Fruit fly (Drosophila melanogaster) whole organism, wandering third instar larva: Measurements from ENCODE around the gene ast.

Source experiments
- Abd-B ChIP-seq: fragments of >200 bp; optimal IDR thresholded peaks from 2 replicates; lab custom pipeline; 2017; ENCODE audit warnings: missing biosample characterization, missing genetic modification characterization
- Hr78 ChIP-seq: fragments of >200 bp; optimal IDR thresholded peaks from 2 replicates; lab custom pipeline; 2017; ENCODE audit warnings: missing biosample characterization, missing genetic modification characterization
- Hr83 ChIP-seq: fragments of 200-300 bp; sonication (Bioruptor generic); optimal IDR thresholded peaks from 2 replicates; lab custom pipeline; 2016; ENCODE audit warnings: missing biosample characterization, mild to moderate bottlenecking, missing genetic modification characterization, moderate library complexity; ENCODE audit not compliant: poor library complexity, severe bottlenecking
- fru ChIP-seq: fragments of 200-800 bp; sonication (Bioruptor generic); optimal IDR thresholded peaks from 3 replicates; lab custom pipeline; 2016; ENCODE audit warnings: missing biosample characterization, mild to moderate bottlenecking, missing genetic modification characterization
- h ChIP-seq: fragments of 200-800 bp; sonication (Bioruptor generic); optimal IDR thresholded peaks from 3 replicates; lab custom pipeline; 2016; ENCODE audit warnings: missing biosample characterization, mild to moderate bottlenecking, missing genetic modification characterization
- pan ChIP-seq: fragments of >200 bp; optimal IDR thresholded peaks from 2 replicates; lab custom pipeline; 2017
- usp ChIP-seq: fragments of >200 bp; optimal IDR thresholded peaks from 2 replicates; lab custom pipeline; 2017; ENCODE audit warnings: missing biosample characterization, missing genetic modification characterization

- no peak for TF ChIP-seq Hr83 (GFP tag; lab: Kevin White, UChicago)
- TF ChIP-seq Hr78 (GFP tag; lab: Kevin White, UChicago): no peak
- TF ChIP-seq fru (GFP tag; lab: Kevin White, UChicago): peak; percentile 49
- TF ChIP-seq h (GFP tag; lab: Kevin White, UChicago): peak; percentile 59
- TF ChIP-seq usp (GFP tag; lab: Kevin White, UChicago): no peak
- no peak for TF ChIP-seq Abd-B
- no peak for TF ChIP-seq pan (lab: Kevin White, UChicago)
These were observed 2.0 kb upstream of the ast start for dm6 chr2L:1075753-1076152.
